Worm (Caenorhabditis elegans): ENCODE data around the gene amt-4.

ce11 chrX:4577941-4578340 lies 12.8 kb downstream of the amt-4 start, which contains the start of gene C05E11.3:
- TF ChIP-seq ceh-36 (tag; optimal IDR thresholded peaks at IDR 0.05) (no peak), ama-1 (optimal IDR thresholded peaks at IDR 0.05) (no peak), tra-4 (tag; optimal IDR thresholded peaks at IDR 0.05) (no peak), tbx-11 (GFP tag; IDR thresholded peaks at IDR 0.05) (no peak), tbx-37 (GFP tag; conservative IDR thresholded peaks at IDR 0.05) (no peak), hmbx-1 (tag; optimal IDR thresholded peaks at IDR 0.05) (no peak), B0310.2 (tag; optimal IDR thresholded peaks at IDR 0.05) (no peak), sea-1 (GFP tag; conservative IDR thresholded peaks at IDR 0.05) (no peak), ets-7 (tag; optimal IDR thresholded peaks at IDR 0.05) (no peak), hnd-1 (tag; optimal IDR thresholded peaks at IDR 0.05) (no peak)

Measured in whole organism, early embryonic.